Fruit fly (Drosophila melanogaster): ENCODE data around the gene CG3119.

dm6 chr2L:2855773-2856615 is 18.4 kb upstream of the CG3119 start, which contains the start of the genes CG3104 and RpS21:
- TF ChIP-seq svp (GFP tag) (peak; percentile 70), fd85E (GFP tag; optimal IDR thresholded peaks at IDR 0.05) (no peak), acj6 (GFP tag; optimal IDR thresholded peaks at IDR 0.05) (peak; percentile 59), Blimp-1 (GFP tag; optimal IDR thresholded peaks at IDR 0.05) (peak; percentile 55), CG1621 (tag; optimal IDR thresholded peaks at IDR 0.05) (peak; percentile 51), Lpt (GFP tag; optimal IDR thresholded peaks at IDR 0.05) (peak; percentile 46), CG6792 (GFP tag; optimal IDR thresholded peaks at IDR 0.05) (peak; percentile 62), Gug (GFP tag; IDR thresholded peaks at IDR 0.05) (0 out of 2 replicates have a peak, but pooled peaks have one; percentile 15), Eip78C (GFP tag) (peak; percentile 89), CG6276 (GFP tag; optimal IDR thresholded peaks at IDR 0.05) (peak; percentile 4), eg (GFP tag; IDR thresholded peaks at IDR 0.05) (peak; percentile 83), CG32006 (GFP tag; optimal IDR thresholded peaks at IDR 0.05) (peak; percentile 46), CG8632 (GFP tag; optimal IDR thresholded peaks at IDR 0.05) (peak; percentile 52), esn (GFP tag; optimal IDR thresholded peaks at IDR 0.05) (peak; percentile 76)

Measured in whole organism, prepupa.